Worm (Caenorhabditis elegans) whole organism, L2 larva: ENCODE results near the gene F58B4.3.

ENCODE experiments used
- elt-3 ChIP-seq: sonication (generic microtip); optimal IDR thresholded peaks from 2 replicates; lab custom pipeline; 2017; ENCODE audit warnings: missing biosample characterization, missing genetic modification characterization
- gmeb-1 ChIP-seq: fragments of 150-350 bp; optimal IDR thresholded peaks from 2 replicates; lab custom pipeline; 2014; ENCODE audit warnings: missing biosample characterization, missing genetic modification characterization

ce11 chrV:10940571-10940991 is 11.0 kb downstream of the F58B4.3 start:
- TF ChIP-seq gmeb-1 (tag; lab: Kevin White, UChicago) = peak; percentile 62
- TF ChIP-seq elt-3 (tag; lab: Kevin White, UChicago) = no peak
